Worm (Caenorhabditis elegans): Measurements from ENCODE around the gene strd-1.

ce11 chrIII:10911160-10911559 lies 36.1 kb upstream of the strd-1 start, which contains the start of gene cut-6:
- TF ChIP-seq ama-1 (optimal IDR thresholded peaks at IDR 0.05) (no peak), dmd-8 (GFP tag; IDR thresholded peaks at IDR 0.05) (no peak), vab-7 (GFP tag; IDR thresholded peaks at IDR 0.05) (no peak), ztf-11 (tag; optimal IDR thresholded peaks at IDR 0.05) (no peak)

Measured in whole organism, L4 larva.